ENCODE assay signal across 3 fruit fly cellular contexts in the genomic region with DNA sequence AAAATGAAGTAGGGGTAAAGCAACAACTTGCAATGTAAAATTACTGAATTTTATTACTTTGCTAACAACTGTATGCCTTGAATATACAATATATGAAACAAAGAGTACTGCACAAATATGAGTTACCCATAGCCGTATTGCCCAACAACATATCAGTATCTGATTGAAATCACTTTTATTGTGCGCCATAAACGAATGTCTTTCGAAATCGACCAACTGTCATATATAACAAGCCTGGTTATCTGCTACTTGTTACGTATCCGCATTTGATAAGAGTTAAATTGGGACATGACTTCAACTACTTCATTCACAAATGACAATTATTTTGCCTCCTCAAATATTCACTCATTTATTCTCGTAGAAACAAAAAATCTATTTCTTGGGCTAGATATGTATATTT.
TF ChIP-seq lines count a peak whose summit lies in the region.

No protein-coding gene starts in this region.

- no peak for TF ChIP-seq CTCF in whole organism, embryonic (GFP tag; optimal IDR thresholded peaks at IDR 0.05; lab: Kevin White, UChicago)

TF ChIP-seq in whole organism, embryonic, 481 proteins besides CTCF, POLR2A, EP300 and RAD21 (continues in another document):
- TF ChIP-seq CG1832 (GFP tag; optimal IDR thresholded peaks at IDR 0.05; lab: Kevin White, UChicago) (no peak), CG11456 (GFP tag; IDR thresholded peaks at IDR 0.05; lab: Robert Waterston, UW) (no peak), mirr (GFP tag; optimal IDR thresholded peaks at IDR 0.05; lab: Kevin White, UChicago) (peak; percentile 67), vfl (GFP tag; optimal IDR thresholded peaks at IDR 0.05; lab: Kevin White, UChicago) (no peak), sug (tag; optimal IDR thresholded peaks at IDR 0.05; lab: Kevin White, UChicago) (peak; percentile 7), Pdp1 (GFP tag; optimal IDR thresholded peaks at IDR 0.05; lab: Kevin White, UChicago) (peak in 1 of 2 experiments; percentile 68), NC2α (GFP tag; optimal IDR thresholded peaks at IDR 0.05; lab: Kevin White, UChicago) (no peak), salm (tag; optimal IDR thresholded peaks at IDR 0.05; lab: Kevin White, UChicago) (peak; percentile 48), bsh (GFP tag; optimal IDR thresholded peaks at IDR 0.05; lab: Kevin White, UChicago) (no peak), pita (GFP tag; optimal IDR thresholded peaks at IDR 0.05; lab: Kevin White, UChicago) (no peak), Doc2 (GFP tag; IDR thresholded peaks at IDR 0.05; lab: Robert Waterston, UW) (no peak), CG34376 (GFP tag; optimal IDR thresholded peaks at IDR 0.05; lab: Kevin White, UChicago) (peak; percentile 17), CG8290 (GFP tag; optimal IDR thresholded peaks at IDR 0.05; lab: Kevin White, UChicago) (no peak), CG8290 (tag; optimal IDR thresholded peaks at IDR 0.05; lab: Kevin White, UChicago) (peak in 1 of 2 experiments; percentile 53), stwl (tag; optimal IDR thresholded peaks at IDR 0.05; lab: Kevin White, UChicago) (no peak), Dek (tag; optimal IDR thresholded peaks at IDR 0.05; lab: Kevin White, UChicago) (no peak), gcm (GFP tag; optimal IDR thresholded peaks at IDR 0.05; lab: Kevin White, UChicago) (peak; percentile 2), Awh (GFP tag; IDR thresholded peaks at IDR 0.05; lab: Robert Waterston, UW) (no peak), ems (GFP tag; optimal IDR thresholded peaks at IDR 0.05; lab: Kevin White, UChicago) (no peak), D19B (GFP tag; optimal IDR thresholded peaks at IDR 0.05; lab: Kevin White, UChicago) (no peak), exex (tag; optimal IDR thresholded peaks at IDR 0.05; lab: Kevin White, UChicago) (peak; percentile 65), Lim3 (GFP tag; IDR thresholded peaks at IDR 0.05; lab: Robert Waterston, UW) (no peak), Gsc (GFP tag; IDR thresholded peaks at IDR 0.05; lab: Robert Waterston, UW) (no peak), D (optimal IDR thresholded peaks at IDR 0.05; lab: Kevin White, UChicago) (no peak), D (GFP tag; optimal IDR thresholded peaks at IDR 0.05; lab: Kevin White, UChicago) (no peak), CG33557 (GFP tag; optimal IDR thresholded peaks at IDR 0.05; lab: Kevin White, UChicago) (no peak), CG17802 (tag; optimal IDR thresholded peaks at IDR 0.05; lab: Kevin White, UChicago) (no peak), CG12071 (GFP tag; optimal IDR thresholded peaks at IDR 0.05; lab: Kevin White, UChicago) (peak; percentile 3), Opbp (GFP tag; IDR thresholded peaks at IDR 0.05; lab: Robert Waterston, UW; ENCODE audit: partially characterized antibody) (no peak), grn (GFP tag; optimal IDR thresholded peaks at IDR 0.05; lab: Kevin White, UChicago) (peak; percentile 88)

TF ChIP-seq in whole organism, prepupa, 60 proteins besides CTCF, POLR2A, EP300 and RAD21:
- TF ChIP-seq spab (GFP tag; optimal IDR thresholded peaks at IDR 0.05; lab: Kevin White, UChicago) (no peak), vri (GFP tag; optimal IDR thresholded peaks at IDR 0.05; lab: Kevin White, UChicago) (peak; percentile 85)

TF ChIP-seq in whole organism, wandering third instar larva, 38 proteins besides CTCF, POLR2A, EP300 and RAD21:
- TF ChIP-seq Sp1 (GFP tag; optimal IDR thresholded peaks at IDR 0.05; lab: Kevin White, UChicago), result peak; percentile 33
- TF ChIP-seq br (GFP tag; optimal IDR thresholded peaks at IDR 0.05; lab: Kevin White, UChicago), result no peak
- no peak for TF ChIP-seq HLH106 (tag; optimal IDR thresholded peaks at IDR 0.05; lab: Kevin White, UChicago)
- TF ChIP-seq Hr83 (GFP tag; optimal IDR thresholded peaks at IDR 0.05; lab: Kevin White, UChicago; ENCODE audit: poor library complexity, severe bottlenecking), result no peak
- no peak for TF ChIP-seq fru (GFP tag; optimal IDR thresholded peaks at IDR 0.05; lab: Kevin White, UChicago)
TF ChIP-seq in whole organism, wandering third instar larva: peak in this region for 1.
